Worm (Caenorhabditis elegans) whole organism, mixed stage, embryonic: ENCODE measurements around the gene C25F9.9.

Source experiments
- M03D4.4 ChIP-seq: sonication (generic microtip); optimal IDR thresholded peaks from 2 replicates; lab custom pipeline; 2017; ENCODE audit warnings: mild to moderate bottlenecking, missing genetic modification characterization, missing compliant biosample characterization
- lsy-2 ChIP-seq: fragments of 150-350 bp; optimal IDR thresholded peaks from 2 replicates; lab custom pipeline; 2014; ENCODE audit warnings: missing biosample characterization, missing genetic modification characterization
- nhr-2 ChIP-seq: fragments of 150-350 bp; optimal IDR thresholded peaks from 2 replicates; lab custom pipeline; 2014; ENCODE audit warnings: missing biosample characterization, missing genetic modification characterization

ce11 chrV:19398882-19399281, 17.5 kb upstream of the C25F9.9 start, which contains the start of gene C25F9.13:
- TF ChIP-seq lsy-2 (tag; lab: Kevin White, UChicago) (no peak), M03D4.4 (tag; lab: Kevin White, UChicago) (no peak), nhr-2 (no peak)
